Worm (Caenorhabditis elegans) whole organism, mixed stage, embryonic: Measurements from ENCODE around the gene F47D12.9.

Experiments used
- M03D4.4 ChIP-seq: sonication (generic microtip); optimal IDR thresholded peaks from 2 replicates; lab custom pipeline; 2017; ENCODE audit warnings: mild to moderate bottlenecking, missing genetic modification characterization, missing compliant biosample characterization
- hlh-1 ChIP-seq: fragments of 150-350 bp; optimal IDR thresholded peaks from 2 replicates; lab custom pipeline; 2014; ENCODE audit warnings: missing biosample characterization, missing genetic modification reagents, missing genetic modification characterization
- lin-13 ChIP-seq: fragments of 150-350 bp; optimal IDR thresholded peaks from 2 replicates; lab custom pipeline; 2014; ENCODE audit warnings: missing biosample characterization, missing genetic modification characterization
- mab-5 ChIP-seq: fragments of 150-350 bp; optimal IDR thresholded peaks from 2 replicates; lab custom pipeline; 2014; ENCODE audit warnings: missing biosample characterization, missing genetic modification characterization
- nhr-28 ChIP-seq: fragments of 150-350 bp; optimal IDR thresholded peaks from 2 replicates; lab custom pipeline; 2014; ENCODE audit warnings: missing biosample characterization, missing genetic modification characterization

DNA sequence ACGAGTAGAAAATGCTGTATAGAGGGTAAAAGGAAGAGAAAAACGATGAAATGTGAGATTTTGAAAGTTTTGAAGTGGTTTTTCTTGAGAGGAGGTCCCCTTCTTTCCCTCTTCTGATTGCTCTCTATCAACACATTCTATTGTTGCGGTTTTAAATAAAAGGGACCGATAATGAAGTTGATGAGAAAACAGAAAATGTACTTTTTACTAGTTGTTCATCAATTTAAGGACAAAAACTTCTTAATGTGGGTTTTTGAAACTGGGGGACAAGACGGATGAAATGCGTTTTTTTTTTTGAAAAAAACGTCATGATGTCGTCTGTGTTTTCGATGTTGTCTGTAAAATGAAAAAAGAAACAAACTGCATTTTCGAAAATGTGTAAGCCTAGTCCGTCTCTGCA, 13.6 kb upstream of the F47D12.9 start:
- TF ChIP-seq lin-13 (tag; lab: Kevin White, UChicago) = no peak
- no peak for TF ChIP-seq M03D4.4 (tag; lab: Kevin White, UChicago)
- TF ChIP-seq hlh-1 = no peak
- no peak for TF ChIP-seq nhr-28 (tag; lab: Kevin White, UChicago)
- no peak for TF ChIP-seq mab-5 (tag; lab: Kevin White, UChicago)
